Fruit fly (Drosophila melanogaster) whole organism, embryonic: ENCODE measurements around the gene Kal1.
A peak's percentile ranks its signal among the peaks of the same experiment; 100 is the strongest.

Experiments used
- Abd-B ChIP-seq: fragments of 200-800 bp; sonication (Bioruptor generic); optimal IDR thresholded peaks from 2 replicates; lab custom pipeline; 2018; ENCODE audit warnings: missing biosample characterization, mild to moderate bottlenecking, missing genetic modification characterization, moderate library complexity
- Blimp-1 ChIP-seq: fragments of 200-800 bp; sonication (Bioruptor generic); optimal IDR thresholded peaks from 3 replicates; lab custom pipeline; 2018; ENCODE audit warnings: missing biosample characterization, missing genetic modification characterization, mild to moderate bottlenecking, moderate library complexity, missing genetic modification reagents
- CG10321 ChIP-seq: fragments of 200-800 bp; sonication (Bioruptor generic); IDR thresholded peaks from 2 replicates; pipeline ENCODE4 v1.3.6; 2022; ENCODE audit warnings: missing biosample characterization, missing genetic modification characterization
- CG10366 ChIP-seq: fragments of 200-800 bp; sonication (Bioruptor generic); IDR thresholded peaks from 2 replicates; pipeline ENCODE4 v1.3.6; 2022; ENCODE audit warnings: missing biosample characterization, missing genetic modification characterization
- CG11456 ChIP-seq: fragments of 200-800 bp; sonication (Bioruptor generic); IDR thresholded peaks from 3 replicates; pipeline ENCODE4 v1.3.6; 2022; ENCODE audit warnings: missing biosample characterization, missing genetic modification characterization
- CG11504 ChIP-seq: fragments of 200-800 bp; sonication (Bioruptor generic); optimal IDR thresholded peaks from 3 replicates; lab custom pipeline; 2019; ENCODE audit warnings: missing biosample characterization, mild to moderate bottlenecking, missing genetic modification characterization, moderate library complexity
- CG12219 ChIP-seq: fragments of 200-800 bp; sonication (Bioruptor generic); optimal IDR thresholded peaks from 3 replicates; lab custom pipeline; 2018; ENCODE audit warnings: missing biosample characterization, mild to moderate bottlenecking, missing genetic modification characterization
- CG12391 ChIP-seq: fragments of 200-800 bp; sonication (Bioruptor generic); optimal IDR thresholded peaks from 3 replicates; lab custom pipeline; 2018; ENCODE audit warnings: missing biosample characterization, mild to moderate bottlenecking, missing genetic modification characterization, moderate library complexity
- CG13424 ChIP-seq: fragments of 200-800 bp; sonication (Bioruptor generic); optimal IDR thresholded peaks from 2 replicates; lab custom pipeline; 2019; ENCODE audit warnings: missing biosample characterization, mild to moderate bottlenecking, missing genetic modification characterization, moderate library complexity
- CG14667 ChIP-seq: fragments of 200-800 bp; sonication (Bioruptor generic); IDR thresholded peaks from 2 replicates; pipeline ENCODE4 v1.3.6; 2022; ENCODE audit warnings: missing biosample characterization, missing genetic modification characterization
- CG17359 ChIP-seq: fragments of 200-800 bp; sonication (Bioruptor generic); optimal IDR thresholded peaks from 3 replicates; lab custom pipeline; 2018; ENCODE audit warnings: missing biosample characterization, mild to moderate bottlenecking, missing genetic modification characterization, moderate library complexity
- CG18262 ChIP-seq: fragments of 200-800 bp; optimal IDR thresholded peaks from 3 replicates; lab custom pipeline; 2019; ENCODE audit warnings: missing biosample characterization, mild to moderate bottlenecking, missing genetic modification characterization, moderate library complexity
- CG2678 ChIP-seq: fragments of 200-800 bp; sonication (Bioruptor generic); optimal IDR thresholded peaks from 3 replicates; lab custom pipeline; 2019; ENCODE audit warnings: missing biosample characterization, mild to moderate bottlenecking, missing genetic modification characterization, moderate library complexity
- CG2712 ChIP-seq: fragments of 200-800 bp; optimal IDR thresholded peaks from 3 replicates; lab custom pipeline; 2019; ENCODE audit warnings: missing biosample characterization, mild to moderate bottlenecking, missing genetic modification characterization, moderate library complexity
- CG31441 ChIP-seq: fragments of 200-800 bp; sonication (Bioruptor generic); IDR thresholded peaks from 2 replicates; pipeline ENCODE4 v1.3.6; 2022; ENCODE audit warnings: missing biosample characterization, missing genetic modification characterization
- CG32772 ChIP-seq: fragments of 200-800 bp; sonication (Bioruptor generic); IDR thresholded peaks from 2 replicates; pipeline ENCODE4 v1.3.6; 2022; ENCODE audit warnings: missing biosample characterization, missing genetic modification characterization
- CG3847 ChIP-seq: fragments of 200-800 bp; sonication (Bioruptor generic); IDR thresholded peaks from 2 replicates; pipeline ENCODE4 v1.3.6; 2022; ENCODE audit warnings: missing biosample characterization, missing genetic modification characterization
- CG6254 ChIP-seq: fragments of 200-800 bp; sonication (Bioruptor generic); optimal IDR thresholded peaks from 3 replicates; lab custom pipeline; 2017; ENCODE audit warnings: mild to moderate bottlenecking, missing biosample characterization, missing genetic modification reagents, missing genetic modification characterization
- CG8290 ChIP-seq, 3 experiments: fragments of 200-800 bp; sonication (Bioruptor generic); optimal IDR thresholded peaks; 2 replicates each; lab custom pipeline; 2016 to 2019; ENCODE audit warnings: missing biosample characterization in 3 of 3, missing genetic modification characterization in 3 of 3, mild to moderate bottlenecking in 2 of 3, moderate library complexity in 1 of 3
- CoRest ChIP-seq: fragments of 200-800 bp; sonication (Bioruptor generic); optimal IDR thresholded peaks from 3 replicates; lab custom pipeline; 2018; ENCODE audit warnings: missing biosample characterization, mild to moderate bottlenecking, missing genetic modification characterization, moderate library complexity
- Fer1 ChIP-seq: fragments of 200-800 bp; sonication (Bioruptor generic); optimal IDR thresholded peaks from 2 replicates; lab custom pipeline; 2017; ENCODE audit warnings: missing biosample characterization, mild to moderate bottlenecking, missing genetic modification characterization
- HLH54F ChIP-seq: fragments of 200-800 bp; sonication (Bioruptor generic); optimal IDR thresholded peaks from 3 replicates; lab custom pipeline; 2016; ENCODE audit warnings: missing biosample characterization, missing genetic modification characterization
- HmgD ChIP-seq: fragments of 200-800 bp; sonication (Bioruptor generic); optimal IDR thresholded peaks from 3 replicates; lab custom pipeline; 2016; ENCODE audit warnings: missing biosample characterization, missing genetic modification characterization
- Hr51 ChIP-seq, 2 experiments: fragments of 200-800 bp; sonication (Bioruptor generic); optimal IDR thresholded peaks; 2 replicates in 1 of 2; 3 replicates in 1 of 2; lab custom pipeline; 2016 to 2018; ENCODE audit warnings: missing biosample characterization in 2 of 2, missing genetic modification characterization in 2 of 2, mild to moderate bottlenecking in 1 of 2, moderate library complexity in 1 of 2
- Lpt ChIP-seq: fragments of >200 bp; optimal IDR thresholded peaks from 2 replicates; lab custom pipeline; 2018; ENCODE audit warnings: missing biosample characterization, missing genetic modification characterization
- Myb ChIP-seq: fragments of 200-800 bp; sonication (Bioruptor generic); optimal IDR thresholded peaks from 2 replicates; lab custom pipeline; 2016; ENCODE audit warnings: missing biosample characterization, missing genetic modification characterization
- PHDP ChIP-seq: fragments of 200-800 bp; sonication (Bioruptor generic); optimal IDR thresholded peaks from 3 replicates; lab custom pipeline; 2018; ENCODE audit warnings: missing biosample characterization, mild to moderate bottlenecking, missing genetic modification characterization, moderate library complexity
- Pdp1 ChIP-seq, 2 experiments: fragments of 200-800 bp; sonication (Bioruptor generic); optimal IDR thresholded peaks; 3 replicates each; lab custom pipeline; 2016; ENCODE audit warnings: missing biosample characterization in 2 of 2, missing genetic modification characterization in 2 of 2, mild to moderate bottlenecking in 1 of 2, moderate library complexity in 1 of 2
- abd-A ChIP-seq: fragments of 200-800 bp; sonication (Bioruptor generic); optimal IDR thresholded peaks from 3 replicates; lab custom pipeline; 2019; ENCODE audit warnings: missing biosample characterization, mild to moderate bottlenecking, missing genetic modification characterization, moderate library complexity
- bab2 ChIP-seq: fragments of 200-800 bp; sonication (Bioruptor generic); optimal IDR thresholded peaks from 2 replicates; lab custom pipeline; 2016; ENCODE audit warnings: missing biosample characterization, missing genetic modification characterization
- chm ChIP-seq: fragments of 200-800 bp; sonication (Bioruptor generic); IDR thresholded peaks from 2 replicates; pipeline ENCODE4 v1.3.6; 2022; ENCODE audit warnings: missing biosample characterization, missing genetic modification characterization
- ci ChIP-seq: fragments of 200-800 bp; sonication (Bioruptor generic); IDR thresholded peaks from 3 replicates; pipeline ENCODE4 v1.3.6; 2022; ENCODE audit warnings: missing biosample characterization, missing genetic modification characterization
- dmrt11E ChIP-seq: fragments of 200-800 bp; sonication (Bioruptor generic); optimal IDR thresholded peaks from 3 replicates; lab custom pipeline; 2018; ENCODE audit warnings: missing biosample characterization, mild to moderate bottlenecking, missing genetic modification characterization, moderate library complexity
- dmrt99B ChIP-seq: fragments of 200-800 bp; sonication (Bioruptor generic); optimal IDR thresholded peaks from 2 replicates; lab custom pipeline; 2018; ENCODE audit warnings: missing biosample characterization, mild to moderate bottlenecking, missing genetic modification characterization, moderate library complexity
- dpn ChIP-seq, 2 experiments: fragments of 200-800 bp; sonication (Bioruptor generic); optimal IDR thresholded peaks; 3 replicates each; lab custom pipeline; 2016; ENCODE audit warnings: missing biosample characterization in 2 of 2, missing genetic modification characterization in 2 of 2
- gro ChIP-seq: fragments of 200-800 bp; sonication (Bioruptor generic); optimal IDR thresholded peaks from 2 replicates; lab custom pipeline; 2016; ENCODE audit warnings: missing biosample characterization, missing genetic modification characterization
- her ChIP-seq: fragments of 200-800 bp; sonication (Bioruptor generic); optimal IDR thresholded peaks from 2 replicates; lab custom pipeline; 2016; ENCODE audit warnings: missing biosample characterization, missing genetic modification characterization
- kay ChIP-seq: fragments of 200-800 bp; sonication (Bioruptor generic); optimal IDR thresholded peaks from 2 replicates; lab custom pipeline; 2016; ENCODE audit warnings: missing biosample characterization, missing genetic modification characterization
- lab ChIP-seq: fragments of 200-800 bp; sonication (Bioruptor generic); optimal IDR thresholded peaks from 3 replicates; lab custom pipeline; 2017; ENCODE audit warnings: missing biosample characterization, missing genetic modification characterization, mild to moderate bottlenecking, moderate library complexity, missing genetic modification reagents
- prd ChIP-seq, 3 experiments: fragments of >200 bp in 2 of 3; fragments of 200-800 bp in 1 of 3; sonication (Bioruptor generic) in 1 of 3; optimal IDR thresholded peaks in 2 of 3; IDR thresholded peaks in 1 of 3; 2 replicates in 2 of 3; 3 replicates in 1 of 3; pipeline versions ENCODE4 v1.3.6 to Lab custom; 2017 to 2022; ENCODE audit warnings: missing biosample characterization in 1 of 3, missing genetic modification characterization in 1 of 3
- psq ChIP-seq: fragments of 200-800 bp; sonication (Bioruptor generic); optimal IDR thresholded peaks from 2 replicates; lab custom pipeline; 2017; ENCODE audit warnings: missing biosample characterization, missing genetic modification characterization
- row ChIP-seq: fragments of 200-800 bp; sonication (Bioruptor generic); IDR thresholded peaks from 3 replicates; pipeline ENCODE4 v1.3.6; 2022; ENCODE audit warnings: missing biosample characterization, missing genetic modification characterization
- sima ChIP-seq: fragments of 200-800 bp; sonication (Bioruptor generic); optimal IDR thresholded peaks from 2 replicates; lab custom pipeline; 2016; ENCODE audit warnings: missing biosample characterization, missing genetic modification characterization
- slbo ChIP-seq: fragments of 200-800 bp; sonication (Bioruptor generic); IDR thresholded peaks from 2 replicates; pipeline ENCODE4 v1.3.6; 2022; ENCODE audit warnings: missing biosample characterization, missing genetic modification characterization
- sob ChIP-seq: fragments of 200-800 bp; sonication (Bioruptor generic); IDR thresholded peaks from 2 replicates; pipeline ENCODE4 v1.3.6; 2022; ENCODE audit warnings: missing biosample characterization, missing genetic modification characterization
- unpg ChIP-seq: fragments of 200-800 bp; sonication (Bioruptor generic); optimal IDR thresholded peaks from 3 replicates; lab custom pipeline; 2018; ENCODE audit warnings: missing biosample characterization, mild to moderate bottlenecking, missing genetic modification characterization, moderate library complexity
- vvl ChIP-seq: fragments of 200-800 bp; sonication (Bioruptor generic); IDR thresholded peaks from 2 replicates; pipeline ENCODE4 v1.3.6; 2022; ENCODE audit warnings: missing biosample characterization, missing genetic modification characterization
- zf30C ChIP-seq: fragments of 200-800 bp; sonication (Bioruptor generic); optimal IDR thresholded peaks from 3 replicates; lab custom pipeline; 2018; ENCODE audit warnings: missing biosample characterization, mild to moderate bottlenecking, missing genetic modification characterization
- zfh2 ChIP-seq: fragments of 200-800 bp; sonication (Bioruptor generic); optimal IDR thresholded peaks from 2 replicates; lab custom pipeline; 2016; ENCODE audit warnings: missing biosample characterization, missing genetic modification characterization

Gene Kal1

DNA sequence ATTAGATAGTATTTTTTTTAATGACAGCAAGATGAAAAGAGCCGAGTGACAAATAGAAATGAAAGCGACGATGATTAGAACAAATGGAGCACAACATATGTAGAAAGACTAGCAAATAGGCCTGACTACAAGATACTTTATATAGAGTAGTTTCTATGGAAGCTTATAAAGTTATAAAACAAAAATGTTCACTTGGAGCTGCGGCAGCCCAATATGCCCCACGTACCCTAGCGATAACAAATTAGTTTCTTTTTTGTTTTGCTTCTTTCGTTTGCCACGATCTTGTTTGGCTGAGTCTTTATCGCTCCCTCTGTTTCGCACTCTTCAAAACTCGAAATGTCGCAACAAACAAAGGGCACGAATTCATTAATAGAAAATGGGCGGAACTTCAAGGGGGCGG is 40.5 kb upstream of the Kal1 start (continued):
- TF ChIP-seq dpn (GFP tag; optimal IDR thresholded peaks at IDR 0.05; lab: Kevin White, UChicago) (peak in 1 of 2 experiments; percentile 15), PHDP (tag; lab: Kevin White, UChicago) (peak; percentile 37), Blimp-1 (peak; percentile 2), CG10366 (GFP tag; lab: Robert Waterston, UW) (peak; percentile 11; the same call in 1 of the 2 replicates), dmrt99B (tag; lab: Kevin White, UChicago) (peak; percentile 49), abd-A (tag; lab: Kevin White, UChicago) (no peak), CG8290 (GFP tag; optimal IDR thresholded peaks at IDR 0.05; lab: Kevin White, UChicago) (no peak), CG8290 (tag; optimal IDR thresholded peaks at IDR 0.05; lab: Kevin White, UChicago) (peak in 1 of 2 experiments; percentile 2), Fer1 (GFP tag; lab: Kevin White, UChicago) (no peak), unpg (GFP tag; lab: Kevin White, UChicago) (peak; percentile 27), CG18262 (tag; lab: Kevin White, UChicago) (peak; percentile 22), CG11504 (peak; percentile 36), HmgD (GFP tag; lab: Kevin White, UChicago) (no peak), CG12391 (tag; lab: Kevin White, UChicago) (peak; percentile 9), her (GFP tag; lab: Kevin White, UChicago) (peak; percentile 1), row (peak; percentile 69), CG3847 (GFP tag; lab: Robert Waterston, UW) (0 out of 2 replicates have a peak, but pooled peaks have one; percentile 22), psq (GFP tag; lab: Kevin White, UChicago) (peak; percentile 59), CG10321 (no peak), CG2678 (tag; lab: Kevin White, UChicago) (peak; percentile 28), Abd-B (GFP tag; lab: Kevin White, UChicago) (peak; percentile 21), Lpt (GFP tag; lab: Kevin White, UChicago) (no peak), ci (GFP tag; lab: Robert Waterston, UW) (peak; percentile 35; the same call in 1 of the 3 replicates), prd (optimal IDR thresholded peaks at IDR 0.05; lab: Kevin White, UChicago) (no peak), prd (GFP tag; IDR thresholded peaks at IDR 0.05; lab: Robert Waterston, UW) (peak; percentile 37; the same call in 2 of the 3 replicates), sima (no peak), Pdp1 (GFP tag; optimal IDR thresholded peaks at IDR 0.05; lab: Kevin White, UChicago) (peak in 1 of 2 experiments; percentile 8), CG13424 (tag; lab: Kevin White, UChicago) (peak; percentile 9), CoRest (tag; lab: Kevin White, UChicago) (peak; percentile 21), CG31441 (GFP tag; lab: Robert Waterston, UW) (peak; percentile 14; the same call in 1 of the 2 replicates), CG6254 (GFP tag; lab: Kevin White, UChicago) (no peak), CG32772 (GFP tag; lab: Robert Waterston, UW) (0 out of 2 replicates have a peak, but pooled peaks have one; percentile 18), dmrt11E (tag; lab: Kevin White, UChicago) (no peak), CG14667 (0 out of 2 replicates have a peak, but pooled peaks have one; percentile 15), CG2712 (tag; lab: Kevin White, UChicago) (peak; percentile 34), slbo (GFP tag; lab: Robert Waterston, UW) (peak; percentile 71), lab (GFP tag; lab: Kevin White, UChicago) (peak; percentile 42), CG17359 (peak; percentile 43), gro (GFP tag; lab: Kevin White, UChicago) (peak; percentile 52), sob (GFP tag; lab: Robert Waterston, UW) (0 out of 2 replicates have a peak, but pooled peaks have one; percentile 31), CG12219 (GFP tag; lab: Kevin White, UChicago) (no peak), CG11456 (peak; percentile 65; the same call in 2 of the 3 replicates), vvl (GFP tag; lab: Robert Waterston, UW) (peak; percentile 56), bab2 (peak; percentile 0), Hr51 (GFP tag; optimal IDR thresholded peaks at IDR 0.05; lab: Kevin White, UChicago) (peak in 1 of 2 experiments; percentile 32), zf30C (GFP tag; lab: Kevin White, UChicago) (no peak), kay (peak; percentile 8), chm (GFP tag; lab: Robert Waterston, UW) (no peak), Myb (peak; percentile 2), zfh2 (GFP tag; lab: Kevin White, UChicago) (peak; percentile 31), HLH54F (GFP tag; lab: Kevin White, UChicago) (peak; percentile 6)
- TF ChIP-seq, all 482 proteins: peak for 84
